Worm (Caenorhabditis elegans) whole organism, L4/young adult: ENCODE data around the gene srx-101.

Experiments used
- W03F9.2 ChIP-seq: fragments of 150-350 bp; optimal IDR thresholded peaks from 2 replicates; lab custom pipeline; 2014; ENCODE audit warnings: missing biosample characterization, missing genetic modification characterization
- him-1 ChIP-seq: sonication (generic microtip); optimal IDR thresholded peaks from 2 replicates; lab custom pipeline; 2016; ENCODE audit warnings: missing genotype, missing genetic modification reagents, missing genetic modification characterization, missing compliant biosample characterization

DNA sequence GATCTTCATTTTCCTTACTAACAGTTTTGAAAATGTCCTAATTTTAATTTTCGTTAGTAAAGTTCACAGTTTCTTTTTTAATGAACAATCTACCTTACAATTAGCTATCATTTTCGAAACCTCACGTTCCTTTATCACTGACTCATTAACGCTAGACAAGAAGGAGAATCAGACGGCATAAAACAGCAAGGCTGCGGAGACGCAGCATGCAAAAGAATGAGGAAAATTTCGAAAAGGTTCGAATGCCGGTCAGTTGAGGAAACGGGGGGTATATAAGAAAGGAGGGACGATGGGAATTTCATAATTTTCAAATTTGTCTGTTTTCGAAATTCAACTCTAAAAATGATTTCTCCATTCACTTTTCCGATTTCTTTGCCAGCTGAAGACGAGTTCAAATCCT is 28.6 kb downstream of the srx-101 start, which contains the start of gene F19B10.13:
- TF ChIP-seq him-1 (tag; lab: Kevin White, UChicago) (no peak), W03F9.2 (tag; lab: Kevin White, UChicago) (no peak)
